Fruit fly (Drosophila melanogaster): ENCODE data around the gene Obp22a.

The Obp22a gene

dm6 chr2L:2037551-2038252 is 45.7 kb upstream of the Obp22a start (continued):
- TF ChIP-seq ab (GFP tag; optimal IDR thresholded peaks at IDR 0.05), result no peak
- peak; percentile 21 for TF ChIP-seq CG18011 (GFP tag; optimal IDR thresholded peaks at IDR 0.05)
- TF ChIP-seq Myb (GFP tag; optimal IDR thresholded peaks at IDR 0.05), result peak; percentile 74
- TF ChIP-seq C15 (GFP tag; IDR thresholded peaks at IDR 0.05), result no peak
- TF ChIP-seq cas (GFP tag; IDR thresholded peaks at IDR 0.05), result no peak
- no peak for TF ChIP-seq CG10959 (GFP tag; IDR thresholded peaks at IDR 0.05)
- TF ChIP-seq bcd (GFP tag; optimal IDR thresholded peaks at IDR 0.05), result peak; percentile 37
- TF ChIP-seq org-1 (GFP tag; optimal IDR thresholded peaks at IDR 0.05), result no peak
- TF ChIP-seq ewg (GFP tag; optimal IDR thresholded peaks at IDR 0.05), result no peak
- peak; percentile 44 for TF ChIP-seq CG1792 (GFP tag; optimal IDR thresholded peaks at IDR 0.05)
- TF ChIP-seq Sox102F (GFP tag; optimal IDR thresholded peaks at IDR 0.05), result no peak
- TF ChIP-seq CG13624 (GFP tag; optimal IDR thresholded peaks at IDR 0.05), result peak; percentile 56
- TF ChIP-seq chif (GFP tag; optimal IDR thresholded peaks at IDR 0.05), result no peak
- TF ChIP-seq Gug (GFP tag; IDR thresholded peaks at IDR 0.05), result peak; percentile 40; the same call in 1 of the 4 replicates
- TF ChIP-seq CG17568 (GFP tag; optimal IDR thresholded peaks at IDR 0.05), result no peak
- no peak for TF ChIP-seq CG13775 (GFP tag; optimal IDR thresholded peaks at IDR 0.05)
- no peak for TF ChIP-seq CG8089 (GFP tag; optimal IDR thresholded peaks at IDR 0.05)
- peak; percentile 76 for TF ChIP-seq nerfin-2 (GFP tag; IDR thresholded peaks at IDR 0.05; ENCODE audit: partially characterized antibody)
- peak; percentile 81 for TF ChIP-seq CG8478 (optimal IDR thresholded peaks at IDR 0.05)
- no peak for TF ChIP-seq CG1529 (GFP tag; optimal IDR thresholded peaks at IDR 0.05)
- no peak for TF ChIP-seq CG2202 (tag; optimal IDR thresholded peaks at IDR 0.05)
- TF ChIP-seq Sry-δ (GFP tag; optimal IDR thresholded peaks at IDR 0.05), result peak; percentile 100
- no peak for TF ChIP-seq CG7357 (GFP tag; IDR thresholded peaks at IDR 0.05)
- peak; percentile 91 for TF ChIP-seq CG17385 (GFP tag; optimal IDR thresholded peaks at IDR 0.05)
- peak; percentile 34 for TF ChIP-seq grau (tag; optimal IDR thresholded peaks at IDR 0.05)
- no peak for TF ChIP-seq Hr3 (GFP tag; optimal IDR thresholded peaks at IDR 0.05)
- TF ChIP-seq Ssrp (tag; optimal IDR thresholded peaks at IDR 0.05), result no peak
- no peak for TF ChIP-seq Chrac-16 (GFP tag; optimal IDR thresholded peaks at IDR 0.05)
- peak; percentile 29; the same call in 1 of the 3 replicates for TF ChIP-seq ci (GFP tag; IDR thresholded peaks at IDR 0.05)
- TF ChIP-seq Optix (GFP tag; IDR thresholded peaks at IDR 0.05), result no peak
- TF ChIP-seq CG17359 (tag; optimal IDR thresholded peaks at IDR 0.05), result no peak
- peak; percentile 97 for TF ChIP-seq CG13287 (GFP tag; IDR thresholded peaks at IDR 0.05; ENCODE audit: partially characterized antibody)
- TF ChIP-seq slou (GFP tag; optimal IDR thresholded peaks at IDR 0.05), result peak; percentile 19
- no peak for TF ChIP-seq Oli (tag; optimal IDR thresholded peaks at IDR 0.05)
- no peak for TF ChIP-seq Aef1 (GFP tag; IDR thresholded peaks at IDR 0.05)
- TF ChIP-seq CG17612 (GFP tag; IDR thresholded peaks at IDR 0.05), result no peak
- TF ChIP-seq CG3726 (GFP tag; IDR thresholded peaks at IDR 0.05), result no peak
- peak; percentile 61 for TF ChIP-seq CG9932 (GFP tag; IDR thresholded peaks at IDR 0.05)
- no peak for TF ChIP-seq Rx (GFP tag; IDR thresholded peaks at IDR 0.05)
- no peak for TF ChIP-seq tgo (GFP tag; IDR thresholded peaks at IDR 0.05)
- no peak for TF ChIP-seq E2f1 (GFP tag; IDR thresholded peaks at IDR 0.05)
- no peak for TF ChIP-seq CG14965 (GFP tag; optimal IDR thresholded peaks at IDR 0.05; ENCODE audit: borderline replicate concordance)
- TF ChIP-seq Six4 (GFP tag; optimal IDR thresholded peaks at IDR 0.05), result no peak
- TF ChIP-seq CG9797 (GFP tag; optimal IDR thresholded peaks at IDR 0.05), result peak; percentile 63
- TF ChIP-seq CG7987 (GFP tag; optimal IDR thresholded peaks at IDR 0.05), result peak; percentile 15
- TF ChIP-seq Poxn (GFP tag; IDR thresholded peaks at IDR 0.05), result no peak
- no peak for TF ChIP-seq Neu2 (GFP tag; optimal IDR thresholded peaks at IDR 0.05; ENCODE audit: borderline replicate concordance)
- TF ChIP-seq CG10366 (GFP tag; IDR thresholded peaks at IDR 0.05), result no peak
- peak; percentile 48; the same call in 1 of the 2 replicates for TF ChIP-seq slbo (GFP tag; IDR thresholded peaks at IDR 0.05)
- peak; percentile 62 for TF ChIP-seq phol (tag; optimal IDR thresholded peaks at IDR 0.05)
- no peak for TF ChIP-seq Adf1 (GFP tag; IDR thresholded peaks at IDR 0.05)

Data from whole organism, embryonic.